Worm (Caenorhabditis elegans) whole organism, L4/young adult: ENCODE data around the gene tgn-38.

Source experiments
- W03F9.2 ChIP-seq: fragments of 150-350 bp; optimal IDR thresholded peaks from 2 replicates; lab custom pipeline; 2014; ENCODE audit warnings: missing biosample characterization, missing genetic modification characterization
- dao-5 ChIP-seq: sonication (generic microtip); optimal IDR thresholded peaks from 2 replicates; lab custom pipeline; 2016; ENCODE audit warnings: missing genotype, missing genetic modification characterization, moderate library complexity, missing compliant biosample characterization
- him-1 ChIP-seq: sonication (generic microtip); optimal IDR thresholded peaks from 2 replicates; lab custom pipeline; 2016; ENCODE audit warnings: missing genotype, missing genetic modification reagents, missing genetic modification characterization, missing compliant biosample characterization

ce11 chrIV:12009046-12009674, 19.8 kb downstream of the tgn-38 start:
- no peak for TF ChIP-seq dao-5 (tag; lab: Kevin White, UChicago)
- TF ChIP-seq him-1 (tag; lab: Kevin White, UChicago): no peak
- TF ChIP-seq W03F9.2 (tag; lab: Kevin White, UChicago): no peak
